Worm (Caenorhabditis elegans) whole organism, L4 larva: ENCODE measurements around the gene T18D3.9.

ENCODE experiments used
- aly-2 ChIP-seq: sonication (generic microtip); optimal IDR thresholded peaks from 2 replicates; lab custom pipeline; 2018; ENCODE audit warnings: missing biosample characterization, missing genetic modification characterization
- dpl-1 ChIP-seq: fragments of 150-350 bp; optimal IDR thresholded peaks from 2 replicates; lab custom pipeline; 2014; ENCODE audit warnings: missing biosample characterization, missing genetic modification reagents, missing genetic modification characterization
- lin-1 ChIP-seq: fragments of 200-800 bp; sonication (Bioruptor generic); IDR thresholded peaks from 2 replicates; pipeline ENCODE4 v1.3.6; 2022; ENCODE audit warnings: missing genetic modification reagents, missing genetic modification characterization, missing compliant biosample characterization
- lin-13 ChIP-seq: fragments of 150-350 bp; optimal IDR thresholded peaks from 2 replicates; lab custom pipeline; 2014; ENCODE audit warnings: missing biosample characterization, missing genetic modification reagents, missing genetic modification characterization
- mdl-1 ChIP-seq, 2 experiments: fragments of 150-350 bp in 1 of 2; sonication (generic microtip) in 1 of 2; optimal IDR thresholded peaks; 2 replicates each; lab custom pipeline; 2014 to 2017; ENCODE audit warnings: missing biosample characterization in 2 of 2, missing genetic modification characterization in 2 of 2
- pha-4 ChIP-seq, 2 experiments: fragments of 150-350 bp in 1 of 2; fragments of 200-800 bp in 1 of 2; sonication (Bioruptor generic) in 1 of 2; IDR thresholded peaks in 1 of 2; optimal IDR thresholded peaks in 1 of 2; 2 replicates each; pipeline versions ENCODE4 v1.3.6 to Lab custom; 2014 to 2022; ENCODE audit warnings: missing genetic modification characterization in 2 of 2, missing genetic modification reagents in 2 of 2, missing biosample characterization in 1 of 2, missing compliant biosample characterization in 1 of 2
- ztf-11 ChIP-seq: fragments of 150-350 bp; optimal IDR thresholded peaks from 2 replicates; lab custom pipeline; 2014; ENCODE audit warnings: missing biosample characterization, missing genetic modification characterization

ce11 chrX:12404729-12405128, 49.5 kb downstream of the T18D3.9 start:
- TF ChIP-seq lin-13 (GFP tag; lab: Kevin White, UChicago) (no peak), mdl-1 (tag; optimal IDR thresholded peaks at IDR 0.05; lab: Kevin White, UChicago) (no peak), dpl-1 (GFP tag; lab: Kevin White, UChicago) (no peak), pha-4 (GFP tag; IDR thresholded peaks at IDR 0.05; lab: Robert Waterston, UW) (no peak), pha-4 (tag; optimal IDR thresholded peaks at IDR 0.05; lab: Kevin White, UChicago) (no peak), ztf-11 (tag; lab: Kevin White, UChicago) (no peak), lin-1 (GFP tag; lab: Robert Waterston, UW) (no peak), aly-2 (tag; lab: Kevin White, UChicago) (no peak)
